Worm (Caenorhabditis elegans) whole organism, young adult: ENCODE results near the gene sto-1.

Source experiments
- B0019.2 ChIP-seq: fragments of 200-800 bp; sonication (Bioruptor generic); conservative IDR thresholded peaks from 2 replicates; pipeline ENCODE4 v1.3.6; 2022; ENCODE audit warnings: missing genetic modification reagents, missing genetic modification characterization, missing compliant biosample characterization
- F37B4.10 ChIP-seq: fragments of 200-800 bp; sonication (Bioruptor generic); IDR thresholded peaks from 2 replicates; pipeline ENCODE4 v1.3.6; 2022; ENCODE audit warnings: missing genetic modification characterization, missing compliant biosample characterization
- F57A8.1 ChIP-seq: fragments of 200-800 bp; sonication (Bioruptor generic); optimal IDR thresholded peaks from 2 replicates; lab custom pipeline; 2018; ENCODE audit warnings: mild to moderate bottlenecking, missing genetic modification characterization, moderate library complexity, missing compliant biosample characterization
- aptf-2 ChIP-seq: fragments of 200-800 bp; sonication (Bioruptor generic); conservative IDR thresholded peaks from 2 replicates; pipeline ENCODE4 v1.3.6; 2022; ENCODE audit warnings: missing genetic modification reagents, missing genetic modification characterization, missing compliant biosample characterization
- ccch-3 ChIP-seq: fragments of 200-800 bp; sonication (Bioruptor generic); optimal IDR thresholded peaks from 2 replicates; lab custom pipeline; 2018; ENCODE audit warnings: mild to moderate bottlenecking, missing genetic modification characterization, missing compliant biosample characterization
- ceh-27 ChIP-seq: fragments of 200-800 bp; sonication (Bioruptor generic); optimal IDR thresholded peaks from 2 replicates; lab custom pipeline; 2018; ENCODE audit warnings: mild to moderate bottlenecking, missing genetic modification characterization, moderate library complexity, missing compliant biosample characterization
- nhr-179 ChIP-seq: sonication (generic microtip); optimal IDR thresholded peaks from 2 replicates; lab custom pipeline; 2016; ENCODE audit warnings: mild to moderate bottlenecking, missing genetic modification characterization, missing compliant biosample characterization

ce11 chrX:7573629-7574028, 11.0 kb downstream of the sto-1 start:
- TF ChIP-seq F57A8.1 (GFP tag; lab: Kevin White, UChicago) (no peak), F37B4.10 (no peak), ceh-27 (no peak), B0019.2 (GFP tag; lab: Robert Waterston, UW) (no peak), nhr-179 (no peak), ccch-3 (GFP tag; lab: Kevin White, UChicago) (no peak), aptf-2 (GFP tag; lab: Robert Waterston, UW) (no peak)
